Fruit fly (Drosophila melanogaster) whole organism, embryonic: ENCODE measurements around the gene Tsf1.
A peak's percentile ranks its signal among the peaks of the same experiment; 100 is the strongest.

Experiments used
- CG11456 ChIP-seq: fragments of 200-800 bp; sonication (Bioruptor generic); IDR thresholded peaks from 3 replicates; pipeline ENCODE4 v1.3.6; 2022; ENCODE audit warnings: missing biosample characterization, missing genetic modification characterization
- CG12071 ChIP-seq: fragments of 200-800 bp; sonication (Bioruptor generic); optimal IDR thresholded peaks from 3 replicates; lab custom pipeline; 2018; ENCODE audit warnings: missing biosample characterization, mild to moderate bottlenecking, missing genetic modification characterization
- CG1233 ChIP-seq: fragments of 200-800 bp; sonication (Bioruptor generic); optimal IDR thresholded peaks from 4 replicates; lab custom pipeline; 2018; ENCODE audit warnings: missing biosample characterization, mild to moderate bottlenecking, missing genetic modification characterization
- CG14050 ChIP-seq: fragments of 200-800 bp; sonication (Bioruptor generic); IDR thresholded peaks from 3 replicates; pipeline ENCODE4 v1.3.6; 2022; ENCODE audit warnings: missing biosample characterization, missing genetic modification characterization
- CG15073 ChIP-seq: fragments of 200-800 bp; sonication (Bioruptor generic); optimal IDR thresholded peaks from 2 replicates; lab custom pipeline; 2016; ENCODE audit warnings: missing biosample characterization, missing genetic modification characterization
- CG1647 ChIP-seq: fragments of 200-800 bp; sonication (Bioruptor generic); optimal IDR thresholded peaks from 3 replicates; lab custom pipeline; 2016; ENCODE audit warnings: missing biosample characterization, missing genetic modification characterization
- CG16779 ChIP-seq: fragments of 200-800 bp; sonication (Bioruptor generic); IDR thresholded peaks from 2 replicates; pipeline ENCODE4 v1.3.6; 2022; ENCODE audit warnings: missing biosample characterization, missing genetic modification characterization
- CG17328 ChIP-seq: fragments of 200-800 bp; sonication (Bioruptor generic); IDR thresholded peaks from 2 replicates; pipeline ENCODE4 v1.3.6; 2022; ENCODE audit warnings: missing biosample characterization, missing genetic modification characterization
- CG17361 ChIP-seq: fragments of 200-800 bp; sonication (Bioruptor generic); IDR thresholded peaks from 3 replicates; pipeline ENCODE4 v1.3.6; 2022; ENCODE audit warnings: missing biosample characterization, missing genetic modification characterization
- CG18011 ChIP-seq: fragments of 200-800 bp; sonication (Bioruptor generic); optimal IDR thresholded peaks from 2 replicates; lab custom pipeline; 2017; ENCODE audit warnings: missing biosample characterization, missing genetic modification characterization, mild to moderate bottlenecking, moderate library complexity, missing genotype
- CG18476 ChIP-seq: fragments of 200-800 bp; sonication (Bioruptor generic); optimal IDR thresholded peaks from 2 replicates; lab custom pipeline; 2016; ENCODE audit warnings: missing biosample characterization, mild to moderate bottlenecking, missing genetic modification characterization
- CG2889 ChIP-seq: fragments of 200-800 bp; sonication (Bioruptor generic); IDR thresholded peaks from 3 replicates; pipeline ENCODE4 v1.3.6; 2022; ENCODE audit warnings: missing biosample characterization, missing genetic modification characterization
- CG30431 ChIP-seq: fragments of 200-800 bp; sonication (Bioruptor generic); optimal IDR thresholded peaks from 2 replicates; lab custom pipeline; 2017; ENCODE audit warnings: missing biosample characterization, missing genetic modification characterization
- CG31388 ChIP-seq: fragments of 200-800 bp; sonication (Bioruptor generic); optimal IDR thresholded peaks from 2 replicates; lab custom pipeline; 2016; ENCODE audit warnings: missing biosample characterization, missing genetic modification characterization
- CG6791 ChIP-seq: fragments of 200-800 bp; sonication (Bioruptor generic); IDR thresholded peaks from 3 replicates; pipeline ENCODE4 v1.3.6; 2022; ENCODE audit warnings: missing biosample characterization, missing genetic modification characterization; ENCODE audit not compliant: partially characterized antibody
- CG7357 ChIP-seq: fragments of 200-800 bp; sonication (Bioruptor generic); IDR thresholded peaks from 3 replicates; pipeline ENCODE4 v1.3.6; 2022; ENCODE audit warnings: missing biosample characterization, missing genetic modification characterization
- CG7745 ChIP-seq: fragments of 200-800 bp; sonication (Bioruptor generic); optimal IDR thresholded peaks from 2 replicates; lab custom pipeline; 2018; ENCODE audit warnings: missing biosample characterization, mild to moderate bottlenecking, missing genetic modification characterization, moderate library complexity
- CG7928 ChIP-seq: fragments of 200-800 bp; sonication (Bioruptor generic); optimal IDR thresholded peaks from 2 replicates; lab custom pipeline; 2017; ENCODE audit warnings: missing biosample characterization, mild to moderate bottlenecking, missing genetic modification characterization
- Chrac-16 ChIP-seq: fragments of 200-800 bp; sonication (Bioruptor generic); optimal IDR thresholded peaks from 3 replicates; lab custom pipeline; 2016; ENCODE audit warnings: missing biosample characterization, missing genetic modification characterization
- ERR ChIP-seq: fragments of 200-800 bp; sonication (Bioruptor generic); optimal IDR thresholded peaks from 2 replicates; lab custom pipeline; 2016; ENCODE audit warnings: missing biosample characterization, missing genetic modification characterization
- Ets97D ChIP-seq: fragments of 200-800 bp; sonication (Bioruptor generic); optimal IDR thresholded peaks from 3 replicates; lab custom pipeline; 2016; ENCODE audit warnings: missing biosample characterization, missing genetic modification characterization
- Gsc ChIP-seq: fragments of 200-800 bp; sonication (Bioruptor generic); IDR thresholded peaks from 2 replicates; pipeline ENCODE4 v1.3.6; 2022; ENCODE audit warnings: missing biosample characterization, missing genetic modification characterization
- HLH4C ChIP-seq: fragments of 200-800 bp; sonication (Bioruptor generic); IDR thresholded peaks from 3 replicates; pipeline ENCODE4 v1.3.6; 2022; ENCODE audit warnings: missing biosample characterization, missing genetic modification characterization; ENCODE audit not compliant: partially characterized antibody
- Hey ChIP-seq: fragments of 200-800 bp; sonication (Bioruptor generic); optimal IDR thresholded peaks from 3 replicates; lab custom pipeline; 2018; ENCODE audit warnings: missing biosample characterization, mild to moderate bottlenecking, missing genetic modification characterization
- Med ChIP-seq: fragments of 200-800 bp; sonication (Bioruptor generic); peaks from one replicate; lab custom pipeline; 2016; ENCODE audit warnings: missing biosample characterization, missing genetic modification characterization, mild to moderate bottlenecking, inconsistent platforms, moderate library complexity
- PHDP ChIP-seq: fragments of 200-800 bp; sonication (Bioruptor generic); optimal IDR thresholded peaks from 3 replicates; lab custom pipeline; 2018; ENCODE audit warnings: missing biosample characterization, mild to moderate bottlenecking, missing genetic modification characterization, moderate library complexity
- Rx ChIP-seq: fragments of 200-800 bp; sonication (Bioruptor generic); IDR thresholded peaks from 2 replicates; pipeline ENCODE4 v1.3.6; 2022; ENCODE audit warnings: missing biosample characterization, missing genetic modification characterization
- TFAM ChIP-seq: fragments of 200-800 bp; sonication (Bioruptor generic); optimal IDR thresholded peaks from 2 replicates; lab custom pipeline; 2017; ENCODE audit warnings: missing biosample characterization, missing genetic modification characterization, inconsistent platforms
- Usf ChIP-seq: fragments of 200-800 bp; sonication (Bioruptor generic); optimal IDR thresholded peaks from 2 replicates; lab custom pipeline; 2017; ENCODE audit warnings: missing genotype, missing biosample characterization, missing genetic modification characterization
- bowl ChIP-seq: fragments of 200-800 bp; sonication (Bioruptor generic); IDR thresholded peaks from 2 replicates; pipeline ENCODE4 v1.3.6; 2022; ENCODE audit warnings: missing biosample characterization, missing genetic modification characterization
- cas ChIP-seq: fragments of 200-800 bp; sonication (Bioruptor generic); IDR thresholded peaks from 2 replicates; pipeline ENCODE4 v1.3.6; 2022; ENCODE audit warnings: missing biosample characterization, missing genetic modification characterization
- chn ChIP-seq: fragments of 200-800 bp; sonication (Bioruptor generic); optimal IDR thresholded peaks from 2 replicates; lab custom pipeline; 2016; ENCODE audit warnings: missing biosample characterization, missing genetic modification characterization
- corto ChIP-seq: fragments of 200-800 bp; sonication (Bioruptor generic); optimal IDR thresholded peaks from 2 replicates; lab custom pipeline; 2016; ENCODE audit warnings: missing biosample characterization, mild to moderate bottlenecking, missing genetic modification characterization, moderate library complexity
- croc ChIP-seq: fragments of 200-800 bp; sonication (Bioruptor generic); conservative IDR thresholded peaks from 3 replicates; pipeline ENCODE4 v1.3.6; 2022; ENCODE audit warnings: missing biosample characterization, missing genetic modification characterization
- cwo ChIP-seq: fragments of 200-800 bp; sonication (Bioruptor generic); optimal IDR thresholded peaks from 3 replicates; lab custom pipeline; 2017; ENCODE audit warnings: missing biosample characterization, missing genetic modification characterization, mild to moderate bottlenecking, moderate library complexity, missing genetic modification reagents
- dan ChIP-seq: fragments of 200-800 bp; sonication (Bioruptor generic); IDR thresholded peaks from 2 replicates; pipeline ENCODE4 v1.3.6; 2022; ENCODE audit warnings: missing biosample characterization, missing genetic modification characterization
- danr ChIP-seq: fragments of 200-800 bp; sonication (Bioruptor generic); IDR thresholded peaks from 2 replicates; pipeline ENCODE4 v1.3.6; 2022; ENCODE audit warnings: missing biosample characterization, missing genetic modification characterization
- fd64A ChIP-seq: fragments of 200-800 bp; sonication (Bioruptor generic); optimal IDR thresholded peaks from 3 replicates; lab custom pipeline; 2018; ENCODE audit warnings: missing biosample characterization, mild to moderate bottlenecking, missing genetic modification characterization
- ftz-f1 ChIP-seq: fragments of 200-800 bp; sonication (Bioruptor generic); optimal IDR thresholded peaks from 2 replicates; lab custom pipeline; 2016; ENCODE audit warnings: missing biosample characterization, missing genetic modification characterization
- gsb-n ChIP-seq: fragments of 200-800 bp; sonication (Bioruptor generic); optimal IDR thresholded peaks from 3 replicates; lab custom pipeline; 2018; ENCODE audit warnings: missing biosample characterization, mild to moderate bottlenecking, missing genetic modification characterization
- kay ChIP-seq: fragments of 200-800 bp; sonication (Bioruptor generic); optimal IDR thresholded peaks from 2 replicates; lab custom pipeline; 2016; ENCODE audit warnings: missing biosample characterization, missing genetic modification characterization
- ken ChIP-seq: fragments of 200-800 bp; sonication (Bioruptor generic); IDR thresholded peaks from 3 replicates; pipeline ENCODE4 v1.3.6; 2022; ENCODE audit warnings: missing biosample characterization, missing genetic modification characterization
- nerfin-2 ChIP-seq: fragments of 200-800 bp; sonication (Bioruptor generic); IDR thresholded peaks from 2 replicates; pipeline ENCODE4 v1.3.6; 2022; ENCODE audit warnings: missing biosample characterization, missing genetic modification characterization; ENCODE audit not compliant: partially characterized antibody
- repo ChIP-seq: fragments of 200-800 bp; sonication (Bioruptor generic); optimal IDR thresholded peaks from 2 replicates; lab custom pipeline; 2016; ENCODE audit warnings: missing biosample characterization, missing genetic modification characterization
- salm ChIP-seq: fragments of 200-800 bp; sonication (Bioruptor generic); optimal IDR thresholded peaks from 2 replicates; lab custom pipeline; 2018; ENCODE audit warnings: missing biosample characterization, mild to moderate bottlenecking, missing genetic modification characterization
- scrt ChIP-seq: fragments of 200-800 bp; sonication (Bioruptor generic); optimal IDR thresholded peaks from 2 replicates; lab custom pipeline; 2018; ENCODE audit warnings: missing biosample characterization, mild to moderate bottlenecking, missing genetic modification characterization, moderate library complexity
- tap ChIP-seq: fragments of 200-800 bp; optimal IDR thresholded peaks from 3 replicates; lab custom pipeline; 2019; ENCODE audit warnings: missing biosample characterization, mild to moderate bottlenecking, missing genetic modification characterization, moderate library complexity
- vnd ChIP-seq: fragments of 200-800 bp; sonication (Bioruptor generic); IDR thresholded peaks from 3 replicates; pipeline ENCODE4 v1.3.6; 2022; ENCODE audit warnings: missing biosample characterization, missing genetic modification characterization; ENCODE audit not compliant: partially characterized antibody
- zfh1 ChIP-seq: fragments of 200-800 bp; sonication (Bioruptor generic); IDR thresholded peaks from 3 replicates; pipeline ENCODE4 v1.3.6; 2022; ENCODE audit warnings: missing biosample characterization, missing genetic modification characterization

Tsf1 gene

dm6 chrX:18370775-18371735 is 15.8 kb upstream of the Tsf1 start (continued):
- TF ChIP-seq Gsc (GFP tag; lab: Robert Waterston, UW), result no peak
- peak; percentile 65 for TF ChIP-seq CG7928 (GFP tag; lab: Kevin White, UChicago)
- peak; percentile 97 for TF ChIP-seq HLH4C (GFP tag; lab: Robert Waterston, UW)
- no peak for TF ChIP-seq TFAM (GFP tag; lab: Kevin White, UChicago)
- peak; percentile 11 for TF ChIP-seq Chrac-16 (GFP tag; lab: Kevin White, UChicago)
- TF ChIP-seq cwo (GFP tag; lab: Kevin White, UChicago), result no peak
- TF ChIP-seq CG1233, result no peak
- TF ChIP-seq CG30431, result no peak
- peak; percentile 72; the same call in 2 of the 3 replicates for TF ChIP-seq CG11456 (GFP tag; lab: Robert Waterston, UW)
- TF ChIP-seq CG6791 (GFP tag; lab: Robert Waterston, UW), result peak; percentile 98
- TF ChIP-seq bowl (GFP tag; lab: Robert Waterston, UW), result no peak
- no peak for TF ChIP-seq ERR (GFP tag; lab: Kevin White, UChicago)
- TF ChIP-seq zfh1, result no peak
- TF ChIP-seq CG2889 (GFP tag; lab: Robert Waterston, UW), result no peak
- no peak for TF ChIP-seq cas (GFP tag; lab: Robert Waterston, UW)
- no peak for TF ChIP-seq Hey
- no peak for TF ChIP-seq CG7745 (tag; lab: Kevin White, UChicago)
- no peak for TF ChIP-seq danr (GFP tag; lab: Robert Waterston, UW)
- TF ChIP-seq CG16779 (GFP tag; lab: Robert Waterston, UW), result no peak
- peak; percentile 40 for TF ChIP-seq CG1647 (GFP tag; lab: Kevin White, UChicago)
- TF ChIP-seq ken (GFP tag; lab: Robert Waterston, UW), result no peak; the same call in 2 of the 3 replicates
- no peak for TF ChIP-seq fd64A (GFP tag; lab: Kevin White, UChicago)
- peak; percentile 89 for TF ChIP-seq Med (GFP tag; lab: Kevin White, UChicago)
- TF ChIP-seq CG17361 (GFP tag; lab: Robert Waterston, UW), result peak; percentile 33; the same call in 1 of the 3 replicates
- TF ChIP-seq CG12071 (GFP tag; lab: Kevin White, UChicago), result no peak
- no peak for TF ChIP-seq salm (tag; lab: Kevin White, UChicago)
- TF ChIP-seq CG15073 (GFP tag; lab: Kevin White, UChicago), result no peak
- TF ChIP-seq kay, result no peak
- TF ChIP-seq vnd, result peak; percentile 97
- TF ChIP-seq PHDP (tag; lab: Kevin White, UChicago), result no peak
- TF ChIP-seq dan (GFP tag; lab: Robert Waterston, UW), result no peak
- TF ChIP-seq scrt, result peak; percentile 88
- peak; percentile 47 for TF ChIP-seq ftz-f1 (GFP tag; lab: Kevin White, UChicago)
- TF ChIP-seq nerfin-2 (GFP tag; lab: Robert Waterston, UW), result peak; percentile 96
- TF ChIP-seq corto, result peak; percentile 41
- no peak for TF ChIP-seq gsb-n (tag; lab: Kevin White, UChicago)
- no peak for TF ChIP-seq CG14050 (GFP tag; lab: Robert Waterston, UW)
- 0 out of 2 replicates have a peak, but pooled peaks have one; percentile 37 for TF ChIP-seq CG17328
- no peak for TF ChIP-seq tap (tag; lab: Kevin White, UChicago)
- peak; percentile 18 for TF ChIP-seq chn (GFP tag; lab: Kevin White, UChicago)
- no peak for TF ChIP-seq croc (GFP tag; lab: Robert Waterston, UW)
- TF ChIP-seq CG18011 (GFP tag; lab: Kevin White, UChicago), result no peak
- no peak for TF ChIP-seq Rx
- TF ChIP-seq CG18476 (GFP tag; lab: Kevin White, UChicago), result no peak
- TF ChIP-seq Ets97D, result peak; percentile 95
- no peak for TF ChIP-seq repo (GFP tag; lab: Kevin White, UChicago)
- no peak for TF ChIP-seq Usf (GFP tag; lab: Kevin White, UChicago)
- TF ChIP-seq CG31388 (GFP tag; lab: Kevin White, UChicago), result no peak
- TF ChIP-seq CG7357 (GFP tag; lab: Robert Waterston, UW), result no peak
